Worm (Caenorhabditis elegans) whole organism, L3 larva: ENCODE results near the gene F42A10.6.

Experiments
- elt-3 ChIP-seq, 3 experiments: fragments of 150-350 bp in 1 of 3; sonication (generic microtip) in 2 of 3; optimal IDR thresholded peaks; 2 replicates in 2 of 3; 4 replicates in 1 of 3; lab custom pipeline; 2014 to 2017; ENCODE audit warnings: missing biosample characterization in 3 of 3, missing genetic modification characterization in 3 of 3
- eor-1 ChIP-seq, 2 experiments: fragments of 150-350 bp; optimal IDR thresholded peaks; 2 replicates each; lab custom pipeline; 2014 to 2018; ENCODE audit warnings: missing biosample characterization in 2 of 2, missing genetic modification characterization in 2 of 2

ce11 chrIII:6207046-6207445 is 30.4 kb upstream of the F42A10.6 start:
- TF ChIP-seq eor-1 (tag; optimal IDR thresholded peaks at IDR 0.05; lab: Kevin White, UChicago) (no peak), elt-3 (tag; optimal IDR thresholded peaks at IDR 0.05; lab: Kevin White, UChicago) (no peak)
